Fruit fly (Drosophila melanogaster) whole organism, adult: ENCODE results near the gene ftz.

Experiments used
- bab1 ChIP-seq: fragments of 200-800 bp; sonication (Bioruptor generic); optimal IDR thresholded peaks from 3 replicates; lab custom pipeline; 2019; ENCODE audit warnings: missing biosample characterization, mild to moderate bottlenecking, missing genetic modification characterization, moderate library complexity
- kay ChIP-seq: fragments of 200-800 bp; sonication (Bioruptor generic); peaks from one replicate; lab custom pipeline; 2016; ENCODE audit warnings: missing biosample characterization, missing genetic modification characterization, borderline replicate concordance

DNA sequence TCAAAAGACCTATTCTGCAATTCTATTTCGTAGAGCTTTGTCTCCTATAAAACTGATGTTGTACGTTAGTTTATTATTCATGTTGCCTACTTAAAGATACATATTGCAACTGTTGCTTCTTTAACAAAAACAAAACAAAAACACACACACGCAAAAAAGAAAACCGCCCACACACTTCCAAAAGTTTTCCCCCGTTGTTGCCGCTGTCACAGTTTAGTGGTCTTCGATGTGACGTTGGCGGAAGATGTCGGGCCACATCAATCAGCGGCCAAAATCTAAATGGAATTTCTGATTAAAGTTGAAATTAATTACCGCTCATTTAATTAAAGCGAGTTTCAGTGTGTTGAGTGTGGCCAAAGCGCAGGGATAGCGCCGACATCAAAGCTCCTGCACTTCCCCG is 37.3 kb upstream of the ftz start:
- TF ChIP-seq bab1 (no peak), kay (GFP tag; lab: Kevin White, UChicago) (no peak)
